Worm (Caenorhabditis elegans) whole organism, midembryonic: ENCODE results near the gene tag-250.

ENCODE experiments used
- T22C8.4 ChIP-seq: fragments of 200-800 bp; sonication (Bioruptor generic); IDR thresholded peaks from 2 replicates; pipeline ENCODE4 v1.3.6; 2022; ENCODE audit warnings: missing genetic modification characterization, missing compliant biosample characterization
- cog-1 ChIP-seq: sonication (generic microtip); optimal IDR thresholded peaks from 2 replicates; lab custom pipeline; 2016; ENCODE audit warnings: missing genetic modification characterization, missing compliant biosample characterization
- flt-1 ChIP-seq: fragments of 200-800 bp; sonication (Bioruptor generic); IDR thresholded peaks from 2 replicates; pipeline ENCODE4 v1.3.6; 2022; ENCODE audit warnings: missing genetic modification characterization, missing compliant biosample characterization
- klf-2 ChIP-seq: fragments of 200-800 bp; sonication (Bioruptor generic); conservative IDR thresholded peaks from 2 replicates; pipeline ENCODE4 v1.3.6; 2022; ENCODE audit warnings: missing genetic modification reagents, missing genetic modification characterization, missing compliant biosample characterization
- med-1 ChIP-seq: sonication (generic microtip); optimal IDR thresholded peaks from 2 replicates; lab custom pipeline; 2017; ENCODE audit warnings: missing genetic modification characterization, mild to moderate bottlenecking, missing compliant biosample characterization, antibody characterized with exemption, missing genetic modification reagents; ENCODE audit not compliant: insufficient read depth
- ref-1 ChIP-seq: fragments of 200-800 bp; sonication (Bioruptor generic); conservative IDR thresholded peaks from 2 replicates; pipeline ENCODE4 v1.3.6; 2022; ENCODE audit warnings: missing genetic modification reagents, missing genetic modification characterization, missing compliant biosample characterization
- tab-1 ChIP-seq: fragments of 200-800 bp; sonication (Bioruptor generic); IDR thresholded peaks from 2 replicates; pipeline ENCODE4 v1.3.6; 2022; ENCODE audit warnings: missing genetic modification characterization, missing compliant biosample characterization
- ztf-23 ChIP-seq: fragments of 200-800 bp; sonication (Bioruptor generic); IDR thresholded peaks from 2 replicates; pipeline ENCODE4 v1.3.6; 2022; ENCODE audit warnings: missing genetic modification reagents, missing genetic modification characterization, missing compliant biosample characterization
- ztf-29 ChIP-seq: fragments of 200-800 bp; sonication (Bioruptor generic); IDR thresholded peaks from 2 replicates; pipeline ENCODE4 v1.3.6; 2022; ENCODE audit warnings: missing genetic modification reagents, missing genetic modification characterization, missing compliant biosample characterization

Gene tag-250

DNA sequence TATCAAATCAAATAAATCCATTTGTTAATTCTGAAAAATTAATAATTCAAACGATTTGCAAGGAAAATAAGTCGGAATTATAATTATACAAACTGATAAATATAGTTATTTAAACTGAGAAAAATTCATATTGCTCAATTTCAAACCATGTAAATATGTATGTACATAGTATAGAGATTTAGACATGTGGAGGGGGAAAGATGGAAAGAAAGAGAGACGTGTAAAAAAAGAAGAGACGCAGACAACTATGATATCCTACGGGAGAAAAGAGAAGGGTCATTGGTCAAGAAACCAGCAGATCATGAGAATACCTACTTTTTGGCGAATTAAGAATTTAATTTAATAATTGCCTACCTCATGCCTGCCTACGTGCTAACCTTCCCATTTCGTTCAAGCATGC is 33.4 kb upstream of the tag-250 start, which contains the start of gene C29E4.11:
Gene C29E4.11 (minus strand): TSS at position 30 of the 400 bp plus-strand sequence.
- TF ChIP-seq ref-1 (GFP tag; lab: Robert Waterston, UW) (no peak), flt-1 (no peak), cog-1 (tag; lab: Kevin White, UChicago) (peak; percentile 24), klf-2 (GFP tag; lab: Robert Waterston, UW) (no peak), med-1 (GFP tag; lab: Kevin White, UChicago) (no peak)

DNA sequence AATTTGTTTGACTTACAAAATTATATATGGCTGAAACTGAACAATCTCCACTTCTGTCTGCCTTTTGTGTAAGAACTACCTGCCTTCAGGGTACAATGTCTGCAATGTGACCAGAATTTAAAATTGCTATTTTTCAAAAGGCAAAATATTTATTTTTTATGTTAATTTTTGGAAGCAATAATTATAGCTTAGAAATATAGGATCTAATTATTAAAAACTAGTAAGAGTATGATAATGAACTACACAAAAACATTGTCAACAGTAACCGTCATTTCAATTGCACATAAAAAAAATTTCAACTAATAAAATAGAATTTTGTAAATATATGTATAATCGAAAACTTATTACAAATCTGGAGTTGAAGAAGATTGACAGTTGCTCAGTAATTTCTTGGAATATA is 32.2 kb upstream of the tag-250 start, which contains the start of gene C29E4.9:
Gene C29E4.9 (minus strand): TSS at position 101 of the 400 bp plus-strand sequence.
- no peak for TF ChIP-seq ref-1 (GFP tag; lab: Robert Waterston, UW)
- no peak for TF ChIP-seq cog-1 (tag; lab: Kevin White, UChicago)
- no peak for TF ChIP-seq T22C8.4 (GFP tag; lab: Robert Waterston, UW)

- no peak for TF ChIP-seq cog-1 (tag; lab: Kevin White, UChicago)
- TF ChIP-seq ztf-29 (GFP tag; lab: Robert Waterston, UW), result no peak
- no peak for TF ChIP-seq klf-2 (GFP tag; lab: Robert Waterston, UW)
- no peak for TF ChIP-seq tab-1 (GFP tag; lab: Robert Waterston, UW)
- TF ChIP-seq ztf-23, result no peak
- TF ChIP-seq T22C8.4 (GFP tag; lab: Robert Waterston, UW), result no peak
- no peak for TF ChIP-seq flt-1
- no peak for TF ChIP-seq ref-1 (GFP tag; lab: Robert Waterston, UW)
- no peak for TF ChIP-seq med-1 (GFP tag; lab: Kevin White, UChicago)
These were observed 28.5 kb upstream of the tag-250 start, which contains the start of gene let-754 for ce11 chrIII:7953208-7953607. Gene let-754, minus strand, starts transcription at chrIII:7953308.

DNA sequence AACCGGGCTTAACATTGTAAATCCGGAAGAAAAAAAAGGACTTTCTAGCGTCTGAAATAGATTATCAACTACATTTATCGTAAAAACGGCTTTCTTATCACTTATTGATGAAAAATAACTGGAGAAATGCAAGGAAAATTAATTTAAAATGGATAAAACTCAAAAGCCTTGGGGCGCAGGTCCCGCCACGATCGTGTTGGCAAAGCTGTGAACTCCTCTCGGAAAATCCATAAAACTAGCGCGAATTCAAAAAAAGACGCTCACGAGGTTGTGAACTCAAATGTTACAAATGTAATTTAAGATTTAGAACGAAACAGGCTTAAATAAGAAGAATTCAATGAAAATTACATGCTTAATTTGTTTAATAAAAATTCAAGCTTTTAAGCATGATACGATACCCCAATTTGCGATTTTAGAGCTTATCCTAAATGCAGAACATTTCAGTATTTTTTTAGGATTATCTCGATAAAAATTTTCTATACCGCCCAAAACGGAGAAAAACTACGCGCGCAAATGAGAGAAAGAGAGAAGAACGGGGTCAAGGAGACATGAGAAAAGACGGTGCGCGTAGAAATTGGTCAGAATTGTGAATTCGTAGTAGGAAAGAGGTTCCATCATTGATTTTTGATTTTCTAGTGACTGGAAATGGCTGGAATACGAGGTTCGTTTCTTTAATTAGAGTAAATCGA is 27.5 kb upstream of the tag-250 start, which contains the start of gene C29E4.15:
Gene C29E4.15 (plus strand): TSS at position 547 of the 689 bp plus-strand sequence.
- TF ChIP-seq flt-1 (no peak), med-1 (GFP tag; lab: Kevin White, UChicago) (no peak), cog-1 (tag; lab: Kevin White, UChicago) (no peak), ztf-23 (no peak), klf-2 (GFP tag; lab: Robert Waterston, UW) (no peak)

DNA sequence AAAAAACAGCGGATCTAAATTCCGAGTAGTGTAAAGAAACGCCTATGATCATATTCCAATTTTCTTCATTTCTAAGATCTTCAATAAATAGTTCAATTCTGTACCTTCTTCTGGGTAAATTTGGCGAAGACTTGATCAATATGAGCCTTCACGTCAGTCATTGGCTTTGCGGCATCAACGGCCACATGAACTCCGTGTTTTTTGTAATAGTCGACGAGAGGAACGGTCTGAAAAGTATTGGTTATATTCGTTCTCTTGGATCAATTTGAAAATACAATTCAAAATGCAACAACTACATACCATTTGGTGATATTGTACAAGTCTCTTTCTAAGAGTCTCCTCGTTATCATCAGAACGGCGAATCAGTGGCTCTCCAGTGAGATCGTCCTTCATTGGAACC is 25.7 kb upstream of the tag-250 start:
- no peak for TF ChIP-seq tab-1 (GFP tag; lab: Robert Waterston, UW)
- TF ChIP-seq ztf-29 (GFP tag; lab: Robert Waterston, UW), result no peak
- no peak for TF ChIP-seq ztf-23
- TF ChIP-seq flt-1, result no peak
- TF ChIP-seq med-1 (GFP tag; lab: Kevin White, UChicago), result no peak
- no peak for TF ChIP-seq T22C8.4 (GFP tag; lab: Robert Waterston, UW)
- TF ChIP-seq ref-1 (GFP tag; lab: Robert Waterston, UW), result no peak
- no peak for TF ChIP-seq cog-1 (tag; lab: Kevin White, UChicago)
- TF ChIP-seq klf-2 (GFP tag; lab: Robert Waterston, UW), result no peak

DNA sequence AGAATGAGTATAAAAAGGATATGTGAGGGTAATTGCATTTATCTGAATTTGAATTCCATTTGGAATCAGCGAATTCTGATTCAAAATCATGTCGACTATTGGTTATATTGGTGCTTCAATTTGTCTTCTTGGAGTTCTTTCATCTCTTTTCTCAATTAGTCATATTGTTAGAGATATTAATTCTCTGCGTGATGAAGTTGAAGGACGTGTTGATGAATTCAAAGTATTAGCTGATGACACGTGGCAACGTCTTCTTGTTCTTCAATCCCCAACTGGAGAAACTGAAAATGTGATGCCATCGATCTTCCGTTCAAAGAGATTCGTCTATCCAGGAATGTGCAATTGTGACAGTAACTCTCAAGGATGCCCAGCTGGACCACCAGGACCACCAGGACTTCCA is 24.1 kb upstream of the tag-250 start, which contains the start of gene col-90:
Gene col-90 (plus strand): TSS at position 37 of the 400 bp plus-strand sequence.
- no peak for TF ChIP-seq med-1 (GFP tag; lab: Kevin White, UChicago)
- TF ChIP-seq klf-2 (GFP tag; lab: Robert Waterston, UW), result no peak

DNA sequence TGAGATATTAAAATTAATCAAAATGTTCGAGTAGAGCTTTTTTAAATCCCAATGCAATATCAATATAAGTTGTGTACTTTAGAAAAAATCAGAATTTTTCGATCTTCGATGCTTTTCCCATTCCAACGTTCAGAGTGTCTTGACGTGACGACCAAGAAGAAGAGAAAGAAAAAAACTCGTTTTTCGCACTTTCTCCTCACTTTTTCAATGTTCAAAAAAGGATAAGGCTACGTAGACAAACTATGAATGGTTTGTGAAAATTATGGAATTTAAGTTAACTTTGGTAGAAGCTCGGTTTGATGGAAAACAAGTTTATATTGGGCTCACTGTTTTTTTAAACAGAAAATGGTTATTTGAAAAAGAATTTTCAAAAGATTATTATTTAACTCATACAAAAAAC is 23.0 kb upstream of the tag-250 start:
- TF ChIP-seq flt-1 (no peak), tab-1 (GFP tag; lab: Robert Waterston, UW) (no peak), T22C8.4 (GFP tag; lab: Robert Waterston, UW) (no peak), klf-2 (GFP tag; lab: Robert Waterston, UW) (no peak), med-1 (GFP tag; lab: Kevin White, UChicago) (no peak), ref-1 (GFP tag; lab: Robert Waterston, UW) (no peak), cog-1 (tag; lab: Kevin White, UChicago) (no peak), ztf-23 (no peak), ztf-29 (GFP tag; lab: Robert Waterston, UW) (no peak)

DNA sequence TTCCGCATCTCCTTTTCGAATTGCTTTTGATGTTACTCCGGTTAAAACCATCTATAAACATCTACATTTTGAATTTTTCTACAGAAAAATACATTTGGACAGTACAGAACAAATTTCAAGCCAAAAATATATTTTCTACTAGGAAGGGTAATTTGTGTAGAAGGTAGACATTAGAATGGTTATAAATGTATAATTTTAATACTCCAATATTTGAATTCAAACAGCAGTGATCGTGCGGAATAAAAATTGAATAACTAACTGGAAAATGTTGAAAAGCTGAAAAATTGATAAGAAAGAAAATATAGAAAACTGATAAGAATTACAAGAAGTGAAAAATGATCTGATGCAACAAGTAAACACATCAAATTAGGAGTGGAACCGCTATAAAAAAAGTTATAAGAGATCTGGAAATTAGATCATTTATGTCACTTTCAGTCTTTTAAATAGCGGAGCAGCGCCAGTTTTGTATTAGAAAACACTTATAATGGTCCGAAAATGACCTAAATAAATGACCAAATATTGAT is 22.3 kb upstream of the tag-250 start, which contains the start of gene gsto-1:
Gene gsto-1 (minus strand): TSS at position 51 of the 524 bp plus-strand sequence.
- TF ChIP-seq tab-1 (GFP tag; lab: Robert Waterston, UW), result no peak
- no peak for TF ChIP-seq flt-1
- no peak for TF ChIP-seq med-1 (GFP tag; lab: Kevin White, UChicago)
- TF ChIP-seq T22C8.4 (GFP tag; lab: Robert Waterston, UW), result no peak
- no peak for TF ChIP-seq ztf-29 (GFP tag; lab: Robert Waterston, UW)
- TF ChIP-seq klf-2 (GFP tag; lab: Robert Waterston, UW), result no peak
- no peak for TF ChIP-seq ref-1 (GFP tag; lab: Robert Waterston, UW)
- no peak for TF ChIP-seq ztf-23
- TF ChIP-seq cog-1 (tag; lab: Kevin White, UChicago), result no peak

ce11 chrIII:7941417-7941816 is 16.7 kb upstream of the tag-250 start, which contains the start of gene kle-2:
Gene kle-2, plus strand, starts transcription at chrIII:7941717.
- TF ChIP-seq T22C8.4 (GFP tag; lab: Robert Waterston, UW) (no peak), ztf-23 (no peak), ref-1 (GFP tag; lab: Robert Waterston, UW) (no peak), cog-1 (tag; lab: Kevin White, UChicago) (no peak), klf-2 (GFP tag; lab: Robert Waterston, UW) (no peak)
